Worm (Caenorhabditis elegans) whole organism, L4 larva: ENCODE results near the gene K06H7.7.

Experiments
- ceh-20 ChIP-seq: fragments of 200-800 bp; sonication (Bioruptor generic); IDR thresholded peaks from 2 replicates; pipeline ENCODE4 v1.3.6; 2022; ENCODE audit warnings: missing genetic modification reagents, missing genetic modification characterization, missing compliant biosample characterization
- pqm-1 ChIP-seq: sonication (generic microtip); optimal IDR thresholded peaks from 2 replicates; lab custom pipeline; 2017; ENCODE audit warnings: missing biosample characterization, missing genetic modification characterization
- ztf-11 ChIP-seq: fragments of 150-350 bp; optimal IDR thresholded peaks from 2 replicates; lab custom pipeline; 2014; ENCODE audit warnings: missing biosample characterization, missing genetic modification characterization

DNA sequence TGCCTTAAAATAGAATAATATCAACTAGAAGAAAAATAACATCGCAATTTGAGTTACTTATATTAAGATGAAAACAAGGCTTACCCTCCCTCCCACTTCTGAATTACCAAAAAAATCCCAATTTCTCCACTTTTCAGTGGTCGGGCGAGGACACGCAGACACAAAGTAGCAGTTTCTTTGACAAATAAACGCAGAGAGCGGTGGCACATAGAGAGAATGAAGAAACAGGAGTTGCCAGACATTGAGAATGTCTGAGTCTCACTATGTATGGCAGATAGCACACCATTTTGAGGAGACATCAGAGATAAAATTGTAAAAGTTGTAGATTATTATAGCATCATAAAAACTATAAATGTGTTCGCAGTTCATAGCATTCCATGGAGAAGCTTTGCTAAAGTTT is 40.0 kb upstream of the K06H7.7 start:
- TF ChIP-seq ztf-11 (tag; lab: Kevin White, UChicago) (no peak), pqm-1 (tag; lab: Kevin White, UChicago) (no peak), ceh-20 (GFP tag; lab: Robert Waterston, UW) (no peak)
